Fruit fly (Drosophila melanogaster) whole organism, embryonic: ENCODE data around the gene CG15247.
A peak's percentile ranks its signal among the peaks of the same experiment; 100 is the strongest.

Source experiments
- Atf6 ChIP-seq: fragments of 200-800 bp; sonication (Bioruptor generic); IDR thresholded peaks from 2 replicates; pipeline ENCODE4 v1.3.6; 2022; ENCODE audit warnings: missing biosample characterization, missing genetic modification characterization
- Bdp1 ChIP-seq: fragments of 200-800 bp; sonication (Bioruptor generic); optimal IDR thresholded peaks from 3 replicates; lab custom pipeline; 2016; ENCODE audit warnings: missing biosample characterization, missing genetic modification characterization
- CG12219 ChIP-seq: fragments of 200-800 bp; sonication (Bioruptor generic); optimal IDR thresholded peaks from 3 replicates; lab custom pipeline; 2018; ENCODE audit warnings: missing biosample characterization, mild to moderate bottlenecking, missing genetic modification characterization
- CG12744 ChIP-seq: fragments of 200-800 bp; sonication (Bioruptor generic); optimal IDR thresholded peaks from 2 replicates; lab custom pipeline; 2016; ENCODE audit warnings: missing biosample characterization, missing genetic modification characterization
- CG12769 ChIP-seq: fragments of 200-800 bp; sonication (Bioruptor generic); optimal IDR thresholded peaks from 2 replicates; lab custom pipeline; 2019; ENCODE audit warnings: missing biosample characterization, mild to moderate bottlenecking, missing genetic modification characterization, moderate library complexity
- CG13123 ChIP-seq: fragments of 200-800 bp; sonication (Bioruptor generic); optimal IDR thresholded peaks from 2 replicates; lab custom pipeline; 2016; ENCODE audit warnings: missing biosample characterization, missing genetic modification characterization
- CG1529 ChIP-seq: fragments of 200-800 bp; sonication (Bioruptor generic); optimal IDR thresholded peaks from 3 replicates; lab custom pipeline; 2018; ENCODE audit warnings: missing biosample characterization, missing genetic modification characterization
- CG1647 ChIP-seq: fragments of 200-800 bp; sonication (Bioruptor generic); optimal IDR thresholded peaks from 3 replicates; lab custom pipeline; 2016; ENCODE audit warnings: missing biosample characterization, missing genetic modification characterization
- CG2678 ChIP-seq: fragments of 200-800 bp; sonication (Bioruptor generic); optimal IDR thresholded peaks from 3 replicates; lab custom pipeline; 2019; ENCODE audit warnings: missing biosample characterization, mild to moderate bottlenecking, missing genetic modification characterization, moderate library complexity
- CG2712 ChIP-seq: fragments of 200-800 bp; optimal IDR thresholded peaks from 3 replicates; lab custom pipeline; 2019; ENCODE audit warnings: missing biosample characterization, mild to moderate bottlenecking, missing genetic modification characterization, moderate library complexity
- CG2875 ChIP-seq: fragments of 200-800 bp; sonication (Bioruptor generic); optimal IDR thresholded peaks from 2 replicates; lab custom pipeline; 2017; ENCODE audit warnings: missing biosample characterization, mild to moderate bottlenecking, missing genetic modification characterization, missing genetic modification reagents
- CG30020 ChIP-seq: fragments of 200-800 bp; optimal IDR thresholded peaks from 2 replicates; lab custom pipeline; 2019; ENCODE audit warnings: missing biosample characterization, mild to moderate bottlenecking, missing genetic modification characterization, moderate library complexity
- CG31441 ChIP-seq: fragments of 200-800 bp; sonication (Bioruptor generic); IDR thresholded peaks from 2 replicates; pipeline ENCODE4 v1.3.6; 2022; ENCODE audit warnings: missing biosample characterization, missing genetic modification characterization
- CG3407 ChIP-seq: fragments of 200-800 bp; sonication (Bioruptor generic); optimal IDR thresholded peaks from 2 replicates; lab custom pipeline; 2018; ENCODE audit warnings: missing biosample characterization, mild to moderate bottlenecking, missing genetic modification characterization
- CG4328 ChIP-seq: fragments of 200-800 bp; sonication (Bioruptor generic); optimal IDR thresholded peaks from 3 replicates; lab custom pipeline; 2017; ENCODE audit warnings: missing biosample characterization, missing genetic modification reagents, missing genetic modification characterization
- CG4820 ChIP-seq: fragments of 200-800 bp; sonication (Bioruptor generic); optimal IDR thresholded peaks from 3 replicates; lab custom pipeline; 2016; ENCODE audit warnings: missing biosample characterization, missing genetic modification characterization
- CG4854 ChIP-seq: fragments of 200-800 bp; sonication (Bioruptor generic); optimal IDR thresholded peaks from 2 replicates; lab custom pipeline; 2016; ENCODE audit warnings: missing biosample characterization, missing genetic modification characterization, inconsistent platforms
- CG7786 ChIP-seq: fragments of 200-800 bp; sonication (Bioruptor generic); optimal IDR thresholded peaks from 2 replicates; lab custom pipeline; 2016; ENCODE audit warnings: missing biosample characterization, missing genetic modification characterization
- CG8765 ChIP-seq: fragments of 200-800 bp; sonication (Bioruptor generic); IDR thresholded peaks from 2 replicates; pipeline ENCODE4 v1.3.6; 2022; ENCODE audit warnings: missing biosample characterization, missing genetic modification characterization
- CG9876 ChIP-seq: fragments of 200-800 bp; sonication (Bioruptor generic); optimal IDR thresholded peaks from 2 replicates; lab custom pipeline; 2016; ENCODE audit warnings: missing biosample characterization, missing genetic modification characterization
- Gsc ChIP-seq: fragments of 200-800 bp; sonication (Bioruptor generic); IDR thresholded peaks from 2 replicates; pipeline ENCODE4 v1.3.6; 2022; ENCODE audit warnings: missing biosample characterization, missing genetic modification characterization
- Lhr ChIP-seq: fragments of 200-800 bp; sonication (Bioruptor generic); optimal IDR thresholded peaks from 3 replicates; lab custom pipeline; 2017; ENCODE audit warnings: mild to moderate bottlenecking, missing biosample characterization, missing genetic modification reagents, missing genetic modification characterization
- MBD-R2 ChIP-seq: fragments of 200-800 bp; sonication (Bioruptor generic); IDR thresholded peaks from 2 replicates; pipeline ENCODE4 v1.3.6; 2022; ENCODE audit warnings: missing biosample characterization, missing genetic modification characterization
- MTF-1 ChIP-seq: fragments of 200-800 bp; sonication (Bioruptor generic); optimal IDR thresholded peaks from 2 replicates; lab custom pipeline; 2018; ENCODE audit warnings: missing biosample characterization, mild to moderate bottlenecking, missing genetic modification characterization, borderline replicate concordance
- Mes4 ChIP-seq: fragments of 200-800 bp; sonication (Bioruptor generic); optimal IDR thresholded peaks from 2 replicates; lab custom pipeline; 2016; ENCODE audit warnings: missing biosample characterization, missing genetic modification characterization
- Nf-YC ChIP-seq: fragments of 200-800 bp; optimal IDR thresholded peaks from 3 replicates; lab custom pipeline; 2019; ENCODE audit warnings: missing biosample characterization, mild to moderate bottlenecking, missing genetic modification characterization, moderate library complexity
- NfI ChIP-seq: fragments of 200-800 bp; sonication (Bioruptor generic); optimal IDR thresholded peaks from 3 replicates; lab custom pipeline; 2018; ENCODE audit warnings: missing biosample characterization, mild to moderate bottlenecking, missing genetic modification characterization, moderate library complexity
- Optix ChIP-seq: fragments of 200-800 bp; sonication (Bioruptor generic); IDR thresholded peaks from 3 replicates; pipeline ENCODE4 v1.3.6; 2022; ENCODE audit warnings: missing biosample characterization, missing genetic modification characterization
- Pdp1 ChIP-seq, 2 experiments: fragments of 200-800 bp; sonication (Bioruptor generic); optimal IDR thresholded peaks; 3 replicates each; lab custom pipeline; 2016; ENCODE audit warnings: missing biosample characterization in 2 of 2, missing genetic modification characterization in 2 of 2, mild to moderate bottlenecking in 1 of 2, moderate library complexity in 1 of 2
- Ssrp ChIP-seq: fragments of 200-800 bp; sonication (Bioruptor generic); optimal IDR thresholded peaks from 2 replicates; lab custom pipeline; 2018; ENCODE audit warnings: missing biosample characterization, mild to moderate bottlenecking, missing genetic modification characterization, moderate library complexity
- Vsx1 ChIP-seq: fragments of 200-800 bp; sonication (Bioruptor generic); optimal IDR thresholded peaks from 2 replicates; lab custom pipeline; 2017; ENCODE audit warnings: missing biosample characterization, mild to moderate bottlenecking, missing genetic modification characterization, missing genetic modification reagents
- YL-1 ChIP-seq: fragments of 200-800 bp; sonication (Bioruptor generic); optimal IDR thresholded peaks from 3 replicates; lab custom pipeline; 2017; ENCODE audit warnings: missing biosample characterization, mild to moderate bottlenecking, missing genetic modification characterization
- ara ChIP-seq: fragments of 200-800 bp; sonication (Bioruptor generic); IDR thresholded peaks from 2 replicates; pipeline ENCODE4 v1.3.6; 2022; ENCODE audit warnings: missing biosample characterization, missing genetic modification characterization
- cg ChIP-seq: fragments of 200-800 bp; sonication (Bioruptor generic); optimal IDR thresholded peaks from 3 replicates; lab custom pipeline; 2019; ENCODE audit warnings: missing biosample characterization, mild to moderate bottlenecking, missing genetic modification characterization, moderate library complexity
- chif ChIP-seq, 2 experiments: fragments of 200-800 bp; sonication (Bioruptor generic); optimal IDR thresholded peaks; 3 replicates each; lab custom pipeline; 2016; ENCODE audit warnings: missing biosample characterization in 2 of 2, missing genetic modification characterization in 2 of 2
- corto ChIP-seq: fragments of 200-800 bp; sonication (Bioruptor generic); optimal IDR thresholded peaks from 2 replicates; lab custom pipeline; 2016; ENCODE audit warnings: missing biosample characterization, mild to moderate bottlenecking, missing genetic modification characterization, moderate library complexity
- crc ChIP-seq: fragments of 200-800 bp; sonication (Bioruptor generic); optimal IDR thresholded peaks from 2 replicates; lab custom pipeline; 2016; ENCODE audit warnings: missing biosample characterization, missing genetic modification characterization
- exex ChIP-seq: fragments of 200-800 bp; sonication (Bioruptor generic); optimal IDR thresholded peaks from 4 replicates; lab custom pipeline; 2018; ENCODE audit warnings: missing biosample characterization, mild to moderate bottlenecking, missing genetic modification characterization, moderate library complexity
- ftz-f1 ChIP-seq: fragments of 200-800 bp; sonication (Bioruptor generic); optimal IDR thresholded peaks from 2 replicates; lab custom pipeline; 2016; ENCODE audit warnings: missing biosample characterization, missing genetic modification characterization
- gfzf ChIP-seq: fragments of 200-800 bp; sonication (Bioruptor generic); optimal IDR thresholded peaks from 2 replicates; lab custom pipeline; 2016; ENCODE audit warnings: missing biosample characterization, mild to moderate bottlenecking, missing genetic modification characterization, moderate library complexity
- lmd ChIP-seq: fragments of 200-800 bp; sonication (Bioruptor generic); IDR thresholded peaks from 2 replicates; pipeline ENCODE4 v1.3.6; 2022; ENCODE audit warnings: missing biosample characterization, missing genetic modification characterization
- nau ChIP-seq: fragments of 200-800 bp; sonication (Bioruptor generic); optimal IDR thresholded peaks from 3 replicates; lab custom pipeline; 2017; ENCODE audit warnings: missing biosample characterization, mild to moderate bottlenecking, missing genetic modification characterization, missing genetic modification reagents
- pfk ChIP-seq: fragments of 200-800 bp; sonication (Bioruptor generic); optimal IDR thresholded peaks from 2 replicates; lab custom pipeline; 2018; ENCODE audit warnings: missing biosample characterization, mild to moderate bottlenecking, missing genetic modification characterization, moderate library complexity
- pita ChIP-seq: fragments of 200-800 bp; sonication (Bioruptor generic); optimal IDR thresholded peaks from 2 replicates; lab custom pipeline; 2017; ENCODE audit warnings: missing biosample characterization, mild to moderate bottlenecking, missing genetic modification characterization
- pum ChIP-seq: fragments of 200-800 bp; sonication (Bioruptor generic); optimal IDR thresholded peaks from 2 replicates; lab custom pipeline; 2016; ENCODE audit warnings: missing biosample characterization, missing genetic modification characterization
- sr ChIP-seq: fragments of 200-800 bp; sonication (Bioruptor generic); IDR thresholded peaks from 3 replicates; pipeline ENCODE4 v1.3.6; 2022; ENCODE audit warnings: missing biosample characterization, missing genetic modification characterization
- trem ChIP-seq: fragments of 200-800 bp; optimal IDR thresholded peaks from 3 replicates; lab custom pipeline; 2019; ENCODE audit warnings: missing biosample characterization, mild to moderate bottlenecking, missing genetic modification characterization, moderate library complexity
- unpg ChIP-seq: fragments of 200-800 bp; sonication (Bioruptor generic); optimal IDR thresholded peaks from 3 replicates; lab custom pipeline; 2018; ENCODE audit warnings: missing biosample characterization, mild to moderate bottlenecking, missing genetic modification characterization, moderate library complexity

CG15247 gene

DNA sequence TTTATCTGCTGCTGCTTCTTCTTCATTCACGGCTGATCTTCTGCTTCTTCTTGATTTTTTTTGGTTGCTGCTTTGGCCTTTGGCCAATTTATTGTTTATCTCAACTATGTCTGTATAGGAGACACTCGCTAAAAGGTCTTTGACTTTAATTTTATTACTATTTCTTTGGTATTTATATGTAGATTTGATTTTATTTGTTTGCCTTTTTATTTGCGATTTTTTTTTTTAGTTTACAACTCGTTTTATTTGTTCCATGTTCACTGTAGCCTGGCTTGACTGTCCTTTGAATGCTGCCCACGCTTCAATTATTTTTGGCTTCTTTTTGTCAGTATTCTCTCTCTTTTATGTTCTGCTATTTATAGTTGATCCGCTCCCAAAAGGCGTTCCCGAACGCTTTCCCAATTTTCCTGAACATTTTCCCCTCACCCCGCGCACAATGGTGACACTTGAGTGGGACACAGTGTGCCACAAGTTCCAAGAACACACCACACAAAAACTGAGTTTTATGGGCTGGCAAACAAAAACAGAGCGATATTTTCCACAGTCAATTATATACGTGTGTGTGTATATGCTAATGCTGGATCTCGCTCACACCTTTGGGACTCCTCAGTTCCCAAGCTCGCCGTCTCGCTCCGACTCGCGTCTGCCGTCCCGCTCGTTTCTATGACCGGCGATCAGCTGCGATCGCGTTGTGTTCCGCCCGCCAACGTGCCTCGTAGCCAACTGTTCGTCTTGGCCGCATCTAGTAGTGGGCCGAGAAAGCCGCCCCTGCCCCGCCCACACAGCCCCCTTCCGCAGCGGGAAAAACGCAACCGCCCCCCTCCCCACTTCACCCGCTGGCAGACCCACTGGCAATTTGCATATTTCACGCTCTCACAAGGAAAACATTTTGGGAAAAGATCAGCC, at the start of gene CG15247 (continued):
- peak; percentile 81 for TF ChIP-seq ara (GFP tag; lab: Robert Waterston, UW)
- TF ChIP-seq CG12219 (GFP tag; lab: Kevin White, UChicago): peak; percentile 62
- TF ChIP-seq gfzf (GFP tag; lab: Kevin White, UChicago): no peak
- TF ChIP-seq Gsc: peak; percentile 31; the same call in 1 of the 2 replicates
- no peak for TF ChIP-seq pfk (GFP tag; lab: Kevin White, UChicago)
- peak; percentile 8 for TF ChIP-seq Lhr (GFP tag; lab: Kevin White, UChicago)
- TF ChIP-seq Bdp1 (GFP tag; lab: Kevin White, UChicago): peak; percentile 8
- peak; percentile 3 for TF ChIP-seq trem (tag; lab: Kevin White, UChicago)
- peak; percentile 73 for TF ChIP-seq CG2712 (tag; lab: Kevin White, UChicago)
- peak; percentile 77; the same call in 1 of the 2 replicates for TF ChIP-seq Atf6 (GFP tag; lab: Robert Waterston, UW)
- TF ChIP-seq Nf-YC (tag; lab: Kevin White, UChicago): peak; percentile 45
- no peak for TF ChIP-seq CG9876 (GFP tag; lab: Kevin White, UChicago)
- peak; percentile 80 for TF ChIP-seq unpg (GFP tag; lab: Kevin White, UChicago)
- peak; percentile 41; the same call in 1 of the 2 replicates for TF ChIP-seq MBD-R2 (GFP tag; lab: Robert Waterston, UW)
- no peak for TF ChIP-seq YL-1 (GFP tag; lab: Kevin White, UChicago)
- TF ChIP-seq CG3407 (GFP tag; lab: Kevin White, UChicago): peak; percentile 36
- TF ChIP-seq cg (GFP tag; lab: Kevin White, UChicago): peak; percentile 44
- peak; percentile 61 to 77 for TF ChIP-seq Pdp1 (GFP tag; optimal IDR thresholded peaks at IDR 0.05; lab: Kevin White, UChicago)
- TF ChIP-seq CG7786 (GFP tag; lab: Kevin White, UChicago): peak; percentile 50
- peak; percentile 96 for TF ChIP-seq sr (GFP tag; lab: Robert Waterston, UW)
- TF ChIP-seq CG30020 (tag; lab: Kevin White, UChicago): no peak
- peak; percentile 52; the same call in 1 of the 3 replicates for TF ChIP-seq Optix (GFP tag; lab: Robert Waterston, UW)
- TF ChIP-seq pum (GFP tag; lab: Kevin White, UChicago): peak; percentile 80
- peak; percentile 36 for TF ChIP-seq CG1529 (GFP tag; lab: Kevin White, UChicago)
- peak; percentile 73 for TF ChIP-seq Ssrp
- peak; percentile 35 for TF ChIP-seq Mes4 (GFP tag; lab: Kevin White, UChicago)
- peak; percentile 61 for TF ChIP-seq CG4820 (GFP tag; lab: Kevin White, UChicago)
- TF ChIP-seq CG2875: peak; percentile 43
- TF ChIP-seq CG31441 (GFP tag; lab: Robert Waterston, UW): peak; percentile 68
- no peak for TF ChIP-seq pita (GFP tag; lab: Kevin White, UChicago)
- peak; percentile 85 for TF ChIP-seq CG2678 (tag; lab: Kevin White, UChicago)
- peak; percentile 95 for TF ChIP-seq CG12769 (tag; lab: Kevin White, UChicago)
- peak; percentile 78 for TF ChIP-seq NfI
- peak; percentile 54 for TF ChIP-seq CG4328
- TF ChIP-seq chif (GFP tag; optimal IDR thresholded peaks at IDR 0.05; lab: Kevin White, UChicago): peak; percentile 59 to 63
- no peak for TF ChIP-seq MTF-1
- peak; percentile 41 for TF ChIP-seq nau (GFP tag; lab: Kevin White, UChicago)
- peak; percentile 3 for TF ChIP-seq CG1647
- peak; percentile 17 for TF ChIP-seq exex
- TF ChIP-seq ftz-f1 (GFP tag; lab: Kevin White, UChicago): no peak
- peak; percentile 14 for TF ChIP-seq Vsx1 (GFP tag; lab: Kevin White, UChicago)
- peak; percentile 65 for TF ChIP-seq CG8765
- peak; percentile 17 for TF ChIP-seq crc (GFP tag; lab: Kevin White, UChicago)
- TF ChIP-seq lmd (GFP tag; lab: Robert Waterston, UW): peak; percentile 82
- no peak for TF ChIP-seq CG13123 (GFP tag; lab: Kevin White, UChicago)
- TF ChIP-seq CG12744 (GFP tag; lab: Kevin White, UChicago): peak; percentile 40
- no peak for TF ChIP-seq corto (GFP tag; lab: Kevin White, UChicago)
- TF ChIP-seq CG4854 (GFP tag; lab: Kevin White, UChicago): peak; percentile 50
